Worm (Caenorhabditis elegans) whole organism, early embryonic: ENCODE measurements around the gene mps-1.

Experiments
- B0310.2 ChIP-seq: sonication (generic microtip); optimal IDR thresholded peaks from 2 replicates; lab custom pipeline; 2016; ENCODE audit warnings: mild to moderate bottlenecking, missing genetic modification characterization, missing compliant biosample characterization
- F13C5.2 ChIP-seq: sonication (generic microtip); optimal IDR thresholded peaks from 2 replicates; lab custom pipeline; 2017; ENCODE audit warnings: mild to moderate bottlenecking, missing genetic modification characterization, inconsistent platforms, missing compliant biosample characterization
- aly-1 ChIP-seq: sonication (generic microtip); optimal IDR thresholded peaks from 2 replicates; lab custom pipeline; 2016; ENCODE audit warnings: missing genetic modification characterization, missing compliant biosample characterization
- ama-1 ChIP-seq: fragments of 150-350 bp; optimal IDR thresholded peaks from 2 replicates; lab custom pipeline; 2014
- ceh-13 ChIP-seq: fragments of 200-800 bp; sonication (Bioruptor generic); optimal IDR thresholded peaks from 2 replicates; lab custom pipeline; 2018; ENCODE audit warnings: mild to moderate bottlenecking, missing genetic modification characterization, missing compliant biosample characterization
- ceh-36 ChIP-seq: sonication (generic microtip); optimal IDR thresholded peaks from 2 replicates; lab custom pipeline; 2016; ENCODE audit warnings: missing genetic modification characterization, inconsistent platforms, missing compliant biosample characterization
- ets-7 ChIP-seq: sonication (generic microtip); optimal IDR thresholded peaks from 2 replicates; lab custom pipeline; 2016; ENCODE audit warnings: missing genotype, missing genetic modification characterization, missing compliant biosample characterization
- flt-1 ChIP-seq: fragments of 200-800 bp; sonication (Bioruptor generic); IDR thresholded peaks from 2 replicates; pipeline ENCODE4 v1.3.6; 2022; ENCODE audit warnings: missing genetic modification characterization, missing compliant biosample characterization
- hmbx-1 ChIP-seq: sonication (generic microtip); optimal IDR thresholded peaks from 2 replicates; lab custom pipeline; 2016; ENCODE audit warnings: mild to moderate bottlenecking, missing genetic modification characterization, missing compliant biosample characterization
- hmg-4 ChIP-seq: fragments of 200-800 bp; sonication (Bioruptor generic); optimal IDR thresholded peaks from 2 replicates; lab custom pipeline; 2018; ENCODE audit warnings: mild to moderate bottlenecking, missing genetic modification characterization, missing compliant biosample characterization
- hnd-1 ChIP-seq: sonication (generic microtip); optimal IDR thresholded peaks from 2 replicates; lab custom pipeline; 2016; ENCODE audit warnings: missing genetic modification characterization, missing compliant biosample characterization
- pes-1 ChIP-seq: fragments of 200-800 bp; sonication (Bioruptor generic); IDR thresholded peaks from 2 replicates; pipeline ENCODE4 v1.3.6; 2022; ENCODE audit warnings: missing genetic modification reagents, missing genetic modification characterization, missing compliant biosample characterization
- scrt-1 ChIP-seq: fragments of 200-800 bp; sonication (Bioruptor generic); IDR thresholded peaks from 2 replicates; pipeline ENCODE4 v1.3.6; 2022; ENCODE audit warnings: missing genetic modification characterization, missing compliant biosample characterization
- sea-1 ChIP-seq: fragments of 200-800 bp; sonication (Bioruptor generic); conservative IDR thresholded peaks from 2 replicates; pipeline ENCODE4 v1.3.6; 2022; ENCODE audit warnings: missing genetic modification characterization, missing compliant biosample characterization
- tbx-11 ChIP-seq: fragments of 200-800 bp; sonication (Bioruptor generic); IDR thresholded peaks from 2 replicates; pipeline ENCODE4 v1.3.6; 2022; ENCODE audit warnings: missing genetic modification characterization, missing compliant biosample characterization
- tbx-37 ChIP-seq: fragments of 200-800 bp; sonication (Bioruptor generic); conservative IDR thresholded peaks from 2 replicates; pipeline ENCODE4 v1.3.6; 2022; ENCODE audit warnings: missing genetic modification reagents, missing genetic modification characterization, missing compliant biosample characterization
- tra-4 ChIP-seq: sonication (generic microtip); optimal IDR thresholded peaks from 2 replicates; lab custom pipeline; 2017; ENCODE audit warnings: missing genetic modification characterization, missing compliant biosample characterization

The mps-1 gene

DNA sequence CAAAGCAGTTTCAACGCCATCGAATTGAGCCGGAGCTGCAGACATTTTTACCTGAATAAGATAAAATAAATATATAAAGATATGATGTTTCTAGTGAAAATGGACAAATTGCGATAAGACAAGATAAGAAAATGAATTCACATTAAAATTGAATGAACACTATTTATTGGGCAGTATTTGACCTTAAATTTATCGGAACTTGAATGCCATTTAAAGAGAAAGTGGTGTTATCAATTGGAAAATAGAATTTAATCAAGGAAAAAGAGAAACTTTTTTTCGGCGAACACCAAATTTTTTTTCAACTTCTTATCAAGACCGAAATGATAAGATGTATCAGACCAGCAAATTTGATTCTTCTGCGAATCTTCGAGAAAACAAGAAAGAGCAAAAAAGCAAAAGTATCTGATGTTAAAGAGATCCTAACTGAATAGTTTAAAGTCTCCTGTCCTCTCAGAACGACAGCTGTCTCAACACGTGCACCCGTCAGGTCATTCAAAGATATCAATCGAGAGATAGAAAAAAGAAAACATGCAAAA is 4.0 kb downstream of the mps-1 start, which contains the start of gene upb-1:
upb-1 (minus strand) TSS at position 51 of the 536 bp plus-strand sequence.
- TF ChIP-seq tbx-11 (GFP tag; lab: Robert Waterston, UW), result no peak
- TF ChIP-seq hmbx-1 (tag; lab: Kevin White, UChicago), result no peak
- no peak for TF ChIP-seq hmg-4 (GFP tag; lab: Kevin White, UChicago)
- no peak for TF ChIP-seq tbx-37 (GFP tag; lab: Robert Waterston, UW)
- no peak for TF ChIP-seq tra-4 (tag; lab: Kevin White, UChicago)
- no peak for TF ChIP-seq B0310.2 (tag; lab: Kevin White, UChicago)
- no peak for TF ChIP-seq ama-1
- no peak for TF ChIP-seq aly-1
- no peak for TF ChIP-seq hnd-1 (tag; lab: Kevin White, UChicago)
- no peak for TF ChIP-seq scrt-1 (GFP tag; lab: Robert Waterston, UW)
- no peak for TF ChIP-seq ceh-13 (GFP tag; lab: Kevin White, UChicago)
- no peak for TF ChIP-seq F13C5.2 (tag; lab: Kevin White, UChicago)
- TF ChIP-seq pes-1 (GFP tag; lab: Robert Waterston, UW), result no peak
- TF ChIP-seq ets-7 (tag; lab: Kevin White, UChicago), result no peak

DNA sequence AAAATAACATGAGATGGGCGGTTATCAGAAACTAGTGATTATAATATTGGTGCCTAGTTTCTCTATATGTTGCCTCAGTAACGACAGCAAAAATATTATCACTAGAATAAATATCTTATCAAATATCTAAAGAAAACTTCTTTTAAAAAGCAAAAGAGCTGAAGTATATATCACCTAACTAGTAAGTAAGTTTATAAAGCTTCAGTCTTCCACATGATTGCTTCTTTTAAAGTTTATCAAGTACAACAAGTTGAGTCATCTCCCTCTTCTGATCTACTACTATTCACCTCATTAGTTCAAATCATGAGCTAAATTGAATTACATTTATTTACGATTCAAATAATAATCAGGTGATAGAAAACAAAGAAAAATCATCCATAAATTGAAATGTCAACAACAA is 6.1 kb downstream of the mps-1 start:
- no peak for TF ChIP-seq flt-1 (GFP tag; lab: Robert Waterston, UW)
- TF ChIP-seq ets-7 (tag; lab: Kevin White, UChicago), result no peak
- no peak for TF ChIP-seq aly-1
- TF ChIP-seq ama-1, result no peak
- TF ChIP-seq tbx-11 (GFP tag; lab: Robert Waterston, UW), result no peak
- TF ChIP-seq pes-1 (GFP tag; lab: Robert Waterston, UW), result no peak
- TF ChIP-seq tra-4 (tag; lab: Kevin White, UChicago), result no peak
- TF ChIP-seq hmbx-1 (tag; lab: Kevin White, UChicago), result no peak
- no peak for TF ChIP-seq ceh-36
- TF ChIP-seq hnd-1 (tag; lab: Kevin White, UChicago), result no peak
- no peak for TF ChIP-seq tbx-37 (GFP tag; lab: Robert Waterston, UW)
- no peak for TF ChIP-seq sea-1
- TF ChIP-seq F13C5.2 (tag; lab: Kevin White, UChicago), result no peak
- no peak for TF ChIP-seq scrt-1 (GFP tag; lab: Robert Waterston, UW)
- no peak for TF ChIP-seq B0310.2 (tag; lab: Kevin White, UChicago)

DNA sequence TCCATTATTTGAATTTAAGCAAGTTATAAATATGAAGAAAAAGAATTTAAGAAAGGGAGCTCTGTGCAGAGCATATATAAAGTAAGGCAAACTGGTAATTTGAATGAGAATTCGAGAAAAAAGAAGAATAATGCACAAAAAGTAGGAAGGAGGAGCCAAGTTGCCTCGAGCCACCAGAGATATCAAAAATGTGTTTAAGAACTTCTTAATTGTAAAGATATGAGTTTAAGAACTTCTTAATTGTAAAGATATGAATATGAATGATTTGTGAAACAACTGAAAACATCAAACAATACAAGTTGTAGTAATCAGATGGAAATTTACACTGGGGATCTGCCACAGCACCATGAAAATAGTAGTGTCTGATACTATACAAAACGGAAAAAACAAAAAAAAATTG is 7.3 kb downstream of the mps-1 start, which contains the start of gene F13H8.6:
F13H8.6 (minus strand) TSS at position 101 of the 400 bp plus-strand sequence.
- TF ChIP-seq sea-1, result no peak
- no peak for TF ChIP-seq flt-1 (GFP tag; lab: Robert Waterston, UW)
- no peak for TF ChIP-seq hmg-4 (GFP tag; lab: Kevin White, UChicago)
- no peak for TF ChIP-seq hnd-1 (tag; lab: Kevin White, UChicago)
- TF ChIP-seq ets-7 (tag; lab: Kevin White, UChicago), result no peak

DNA sequence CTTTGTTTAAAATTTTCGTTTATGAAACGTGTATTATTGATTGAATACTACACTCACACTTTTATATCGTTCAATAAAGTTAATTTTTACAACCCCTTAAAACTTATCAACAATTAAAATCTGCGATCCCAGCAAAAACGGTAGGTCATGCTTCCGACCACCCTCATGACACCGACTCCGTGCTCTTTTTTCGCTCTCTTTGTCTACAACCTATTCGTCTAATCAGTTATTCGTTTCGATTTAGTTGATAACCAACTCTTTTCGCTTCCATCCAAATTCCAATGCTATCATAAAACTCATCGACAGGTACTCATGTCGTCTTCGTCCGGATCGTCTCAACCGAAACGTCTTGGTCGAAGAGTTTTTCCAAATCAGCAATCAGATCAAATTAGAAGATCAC is 11.1 kb downstream of the mps-1 start, which contains the start of gene F13H8.1:
F13H8.1 (plus strand) TSS at position 311 of the 400 bp plus-strand sequence.
- TF ChIP-seq hmbx-1 (tag; lab: Kevin White, UChicago) (no peak), sea-1 (no peak), tbx-11 (GFP tag; lab: Robert Waterston, UW) (no peak), B0310.2 (tag; lab: Kevin White, UChicago) (no peak), flt-1 (GFP tag; lab: Robert Waterston, UW) (no peak), ceh-13 (GFP tag; lab: Kevin White, UChicago) (no peak), hmg-4 (GFP tag; lab: Kevin White, UChicago) (no peak), ceh-36 (no peak), pes-1 (GFP tag; lab: Robert Waterston, UW) (no peak)

DNA sequence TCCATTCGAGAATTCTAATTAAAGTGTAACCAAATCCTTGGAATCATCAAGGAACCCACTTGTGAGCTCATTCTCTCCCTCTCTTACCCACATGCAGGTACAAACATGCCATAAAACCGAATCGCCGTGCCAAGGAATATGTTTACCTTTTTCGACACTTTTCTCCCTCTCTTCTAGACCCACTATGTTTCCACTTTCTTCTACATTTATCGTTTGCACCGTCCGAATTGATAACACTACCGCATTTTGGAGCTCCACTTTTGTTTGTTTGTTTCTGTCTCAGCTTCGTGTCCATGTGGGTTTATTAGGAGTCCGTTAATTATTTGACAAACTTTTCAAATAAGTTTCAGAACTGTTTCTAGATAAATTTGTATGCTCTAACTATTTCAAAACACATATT is 12.3 kb downstream of the mps-1 start:
- no peak for TF ChIP-seq sea-1
- TF ChIP-seq aly-1, result no peak
- TF ChIP-seq hmbx-1 (tag; lab: Kevin White, UChicago), result no peak
- TF ChIP-seq tbx-11 (GFP tag; lab: Robert Waterston, UW), result no peak
- TF ChIP-seq tbx-37 (GFP tag; lab: Robert Waterston, UW), result no peak
- no peak for TF ChIP-seq hnd-1 (tag; lab: Kevin White, UChicago)
- no peak for TF ChIP-seq pes-1 (GFP tag; lab: Robert Waterston, UW)
- no peak for TF ChIP-seq F13C5.2 (tag; lab: Kevin White, UChicago)
- TF ChIP-seq B0310.2 (tag; lab: Kevin White, UChicago), result no peak
- no peak for TF ChIP-seq ama-1
- TF ChIP-seq ets-7 (tag; lab: Kevin White, UChicago), result no peak
- TF ChIP-seq ceh-36, result no peak

DNA sequence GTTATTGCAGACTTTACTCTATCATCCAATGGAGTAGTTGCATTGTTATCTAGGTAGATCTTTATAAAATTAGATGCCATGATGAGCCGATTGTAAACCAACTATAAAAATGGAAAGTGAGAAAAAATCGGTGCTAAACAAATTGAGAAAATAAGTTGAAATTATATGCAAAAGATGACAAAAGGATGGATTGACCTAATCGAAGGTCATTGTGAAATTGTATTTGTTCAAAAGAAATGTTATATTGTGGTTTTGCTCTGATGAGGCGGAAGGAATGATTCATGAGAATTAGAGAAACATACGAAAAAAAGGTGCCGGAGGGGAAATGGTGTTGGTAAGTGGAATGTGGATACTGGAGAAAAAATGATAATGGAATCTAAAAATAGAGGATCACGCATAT is 13.2 kb downstream of the mps-1 start, which contains the start of gene scly-1:
scly-1 (minus strand) TSS at position 101 of the 400 bp plus-strand sequence.
- TF ChIP-seq scrt-1 (GFP tag; lab: Robert Waterston, UW) (no peak), hmg-4 (GFP tag; lab: Kevin White, UChicago) (no peak), ets-7 (tag; lab: Kevin White, UChicago) (no peak), sea-1 (no peak), tra-4 (tag; lab: Kevin White, UChicago) (no peak), hnd-1 (tag; lab: Kevin White, UChicago) (no peak), hmbx-1 (tag; lab: Kevin White, UChicago) (no peak), ceh-36 (no peak), F13C5.2 (tag; lab: Kevin White, UChicago) (no peak), tbx-37 (GFP tag; lab: Robert Waterston, UW) (no peak), flt-1 (GFP tag; lab: Robert Waterston, UW) (no peak)

DNA sequence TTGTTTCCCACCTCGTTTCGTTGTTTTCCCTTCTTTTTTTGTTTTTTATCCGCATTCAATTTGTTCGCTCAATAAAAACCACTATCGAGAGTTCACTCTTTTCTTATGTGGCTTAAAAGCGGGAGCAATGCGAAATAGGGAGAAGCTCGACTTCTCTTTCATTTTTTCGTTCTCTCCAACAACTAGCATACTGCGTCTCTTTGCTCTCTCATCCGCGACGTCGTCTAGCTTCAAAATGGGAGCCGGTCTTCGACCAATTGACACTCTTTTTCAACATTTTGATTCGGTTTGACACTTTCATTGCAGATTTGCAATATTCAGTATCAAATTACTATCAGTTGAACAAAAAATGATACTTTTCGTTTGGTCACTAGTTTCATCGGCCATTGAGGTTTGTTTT is 20.2 kb downstream of the mps-1 start, which contains the start of gene bpl-1:
bpl-1 (plus strand) TSS at position 301 of the 400 bp plus-strand sequence.
- TF ChIP-seq hmbx-1 (tag; lab: Kevin White, UChicago) (no peak), B0310.2 (tag; lab: Kevin White, UChicago) (no peak), aly-1 (no peak), ama-1 (no peak), hmg-4 (GFP tag; lab: Kevin White, UChicago) (no peak), F13C5.2 (tag; lab: Kevin White, UChicago) (no peak), scrt-1 (GFP tag; lab: Robert Waterston, UW) (no peak), ets-7 (tag; lab: Kevin White, UChicago) (no peak), tbx-37 (GFP tag; lab: Robert Waterston, UW) (no peak), ceh-13 (GFP tag; lab: Kevin White, UChicago) (no peak), ceh-36 (no peak), tra-4 (tag; lab: Kevin White, UChicago) (no peak), sea-1 (no peak)
